Fruit fly (Drosophila melanogaster) whole organism, wandering third instar larva: Measurements from ENCODE around the gene SLC22A.

Source experiments
- Abd-B ChIP-seq: fragments of >200 bp; optimal IDR thresholded peaks from 2 replicates; lab custom pipeline; 2017; ENCODE audit warnings: missing biosample characterization, missing genetic modification characterization
- CG32264 ChIP-seq: fragments of 200-800 bp; sonication (Bioruptor generic); optimal IDR thresholded peaks from 2 replicates; lab custom pipeline; 2016; ENCODE audit warnings: missing biosample characterization, missing genetic modification characterization
- CG9705 ChIP-seq: fragments of 200-800 bp; sonication (Bioruptor generic); optimal IDR thresholded peaks from 2 replicates; lab custom pipeline; 2018; ENCODE audit warnings: missing biosample characterization, mild to moderate bottlenecking, missing genetic modification characterization
- CrebA ChIP-seq: fragments of 200-800 bp; sonication (Bioruptor generic); optimal IDR thresholded peaks from 2 replicates; lab custom pipeline; 2016; ENCODE audit warnings: missing biosample characterization, mild to moderate bottlenecking, missing genetic modification characterization, borderline replicate concordance
- Dif ChIP-seq: fragments of 200-275, 200-300 bp; sonication (Bioruptor generic); optimal IDR thresholded peaks from 2 replicates; lab custom pipeline; 2018; ENCODE audit warnings: missing biosample characterization, missing genetic modification characterization; ENCODE audit not compliant: partially characterized antibody
- GATAd ChIP-seq: sonication (Bioruptor generic); optimal IDR thresholded peaks from 2 replicates; lab custom pipeline; 2016; ENCODE audit warnings: missing biosample characterization, missing genetic modification characterization
- HLH106 ChIP-seq: fragments of 200-800 bp; optimal IDR thresholded peaks from 3 replicates; lab custom pipeline; 2019; ENCODE audit warnings: missing biosample characterization, mild to moderate bottlenecking, missing genetic modification characterization, moderate library complexity
- Hnf4 ChIP-seq: fragments of 200-800 bp; sonication (Bioruptor generic); optimal IDR thresholded peaks from 2 replicates; lab custom pipeline; 2016; ENCODE audit warnings: missing biosample characterization, mild to moderate bottlenecking, missing genetic modification characterization
- Hr78 ChIP-seq: fragments of >200 bp; optimal IDR thresholded peaks from 2 replicates; lab custom pipeline; 2017; ENCODE audit warnings: missing biosample characterization, missing genetic modification characterization
- Hr83 ChIP-seq: fragments of 200-300 bp; sonication (Bioruptor generic); optimal IDR thresholded peaks from 2 replicates; lab custom pipeline; 2016; ENCODE audit warnings: missing biosample characterization, mild to moderate bottlenecking, missing genetic modification characterization, moderate library complexity; ENCODE audit not compliant: poor library complexity, severe bottlenecking
- Jra ChIP-seq: sonication (Bioruptor generic); optimal IDR thresholded peaks from 2 replicates; lab custom pipeline; 2016; ENCODE audit warnings: missing biosample characterization, missing genetic modification characterization
- Mio ChIP-seq: sonication (Bioruptor generic); optimal IDR thresholded peaks from 2 replicates; lab custom pipeline; 2016; ENCODE audit warnings: missing biosample characterization, missing genetic modification characterization
- Myc ChIP-seq: fragments of >200 bp; optimal IDR thresholded peaks from 2 replicates; lab custom pipeline; 2017
- N ChIP-seq: fragments of >200 bp; optimal IDR thresholded peaks from 2 replicates; lab custom pipeline; 2018; ENCODE audit warnings: missing biosample characterization, missing external identifiers, missing genetic modification characterization
- OdsH ChIP-seq: fragments of 200-800 bp; sonication (Bioruptor generic); optimal IDR thresholded peaks from 2 replicates; lab custom pipeline; 2016; ENCODE audit warnings: missing biosample characterization, mild to moderate bottlenecking, missing genetic modification characterization
- Rel ChIP-seq, 2 experiments: fragments of 200-800 bp; sonication (Bioruptor generic) in 1 of 2; optimal IDR thresholded peaks; 2 replicates in 1 of 2; 3 replicates in 1 of 2; lab custom pipeline; 2016 to 2019; ENCODE audit warnings: mild to moderate bottlenecking in 2 of 2, missing biosample characterization in 2 of 2, missing genetic modification characterization in 2 of 2, moderate library complexity in 1 of 2
- Sp1 ChIP-seq: fragments of 200-800 bp; sonication (Bioruptor generic); optimal IDR thresholded peaks from 3 replicates; lab custom pipeline; 2019; ENCODE audit warnings: missing biosample characterization, mild to moderate bottlenecking, missing genetic modification characterization, moderate library complexity
- Vsx2 ChIP-seq: fragments of 200-300, 225-300 bp; sonication (Bioruptor generic); optimal IDR thresholded peaks from 2 replicates; lab custom pipeline; 2018; ENCODE audit warnings: missing biosample characterization, missing genetic modification characterization; ENCODE audit not compliant: partially characterized antibody
- brk ChIP-seq: fragments of 200-800 bp; sonication (Bioruptor generic); optimal IDR thresholded peaks from 2 replicates; lab custom pipeline; 2016; ENCODE audit warnings: missing biosample characterization, mild to moderate bottlenecking, missing genetic modification characterization
- dl ChIP-seq, 2 experiments: fragments of 175-275, 200-275 bp in 1 of 2; fragments of 200-275 bp in 1 of 2; sonication (Bioruptor generic); optimal IDR thresholded peaks; lab custom pipeline; 2018; ENCODE audit warnings: mild to moderate bottlenecking in 2 of 2, missing biosample characterization in 2 of 2, missing genetic modification characterization in 2 of 2, moderate library complexity in 2 of 2; ENCODE audit not compliant: partially characterized antibody in 2 of 2, insufficient read depth in 1 of 2
- ey ChIP-seq: fragments of 200-800 bp; sonication (Bioruptor generic); optimal IDR thresholded peaks from 2 replicates; lab custom pipeline; 2016; ENCODE audit warnings: missing biosample characterization, missing genetic modification characterization
- foxo ChIP-seq, 2 experiments: fragments of 200-800 bp; sonication (Bioruptor generic); optimal IDR thresholded peaks; 2 replicates in 1 of 2; 3 replicates in 1 of 2; lab custom pipeline; 2016 to 2017; ENCODE audit warnings: missing biosample characterization in 2 of 2, missing genetic modification characterization in 2 of 2
- fru ChIP-seq: fragments of 200-800 bp; sonication (Bioruptor generic); optimal IDR thresholded peaks from 3 replicates; lab custom pipeline; 2016; ENCODE audit warnings: missing biosample characterization, mild to moderate bottlenecking, missing genetic modification characterization
- h ChIP-seq: fragments of 200-800 bp; sonication (Bioruptor generic); optimal IDR thresholded peaks from 3 replicates; lab custom pipeline; 2016; ENCODE audit warnings: missing biosample characterization, mild to moderate bottlenecking, missing genetic modification characterization
- jim ChIP-seq: fragments of 175-275, 200-325 bp; sonication (Bioruptor generic); optimal IDR thresholded peaks from 2 replicates; lab custom pipeline; 2016; ENCODE audit warnings: missing biosample characterization, mild to moderate bottlenecking, missing genetic modification characterization
- lola ChIP-seq: fragments of >200 bp; optimal IDR thresholded peaks from 2 replicates; lab custom pipeline; 2017; ENCODE audit warnings: missing biosample characterization, missing genetic modification characterization
- psq ChIP-seq: fragments of 200-800 bp; sonication (Bioruptor generic); optimal IDR thresholded peaks from 3 replicates; lab custom pipeline; 2017; ENCODE audit warnings: missing biosample characterization, mild to moderate bottlenecking, missing genetic modification characterization, moderate library complexity
- rgr ChIP-seq: fragments of 200-800 bp; sonication (Bioruptor generic); optimal IDR thresholded peaks from 3 replicates; lab custom pipeline; 2016; ENCODE audit warnings: missing biosample characterization, mild to moderate bottlenecking, missing genetic modification characterization
- sage ChIP-seq: fragments of 200-800 bp; sonication (Bioruptor generic); optimal IDR thresholded peaks from 2 replicates; lab custom pipeline; 2016; ENCODE audit warnings: missing biosample characterization, mild to moderate bottlenecking, missing genetic modification characterization
- sv ChIP-seq: fragments of 200-800 bp; sonication (Bioruptor generic); optimal IDR thresholded peaks from 3 replicates; lab custom pipeline; 2016; ENCODE audit warnings: missing biosample characterization, missing genetic modification characterization
- tai ChIP-seq: sonication (Bioruptor generic); optimal IDR thresholded peaks from 2 replicates; lab custom pipeline; 2016; ENCODE audit warnings: missing biosample characterization, missing genetic modification characterization

The SLC22A gene

DNA sequence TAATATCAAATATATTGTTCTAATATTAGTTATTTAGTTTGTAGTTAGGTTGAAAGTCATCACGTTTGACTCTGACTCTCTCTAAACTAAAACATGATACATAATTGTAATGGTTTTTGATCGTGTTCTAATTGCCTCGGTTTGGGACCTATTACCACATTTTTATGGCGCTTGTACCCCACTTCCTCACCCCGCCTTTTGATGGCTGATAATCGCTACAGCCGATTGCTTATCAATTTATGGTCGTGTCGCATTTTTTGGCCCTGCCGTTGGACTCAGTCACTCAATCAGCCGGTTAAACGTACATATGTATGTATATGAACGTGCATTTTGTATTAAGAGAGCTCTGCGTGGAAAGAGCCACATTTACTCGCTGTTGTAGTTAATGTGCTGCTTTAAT, 42.3 kb upstream of the SLC22A start:
- TF ChIP-seq Rel (GFP tag; optimal IDR thresholded peaks at IDR 0.05; lab: Kevin White, UChicago) (no peak), Rel (tag; optimal IDR thresholded peaks at IDR 0.05; lab: Kevin White, UChicago) (peak; percentile 21), brk (GFP tag; lab: Kevin White, UChicago) (no peak), sv (GFP tag; lab: Kevin White, UChicago) (no peak), tai (GFP tag; lab: Kevin White, UChicago) (no peak), fru (GFP tag; lab: Kevin White, UChicago) (peak; percentile 7), Vsx2 (GFP tag; lab: Kevin White, UChicago) (peak; percentile 22), CG32264 (GFP tag; lab: Kevin White, UChicago) (no peak), h (peak; percentile 42), Sp1 (peak; percentile 47), N (GFP tag; lab: Kevin White, UChicago) (no peak), CG9705 (GFP tag; lab: Kevin White, UChicago) (no peak), GATAd (GFP tag; lab: Kevin White, UChicago) (no peak), Abd-B (GFP tag; lab: Kevin White, UChicago) (no peak), Hr78 (no peak), ey (GFP tag; lab: Kevin White, UChicago) (peak; percentile 1), Jra (GFP tag; lab: Kevin White, UChicago) (no peak), psq (peak; percentile 2), Hr83 (GFP tag; lab: Kevin White, UChicago) (no peak), OdsH (peak; percentile 30), rgr (GFP tag; lab: Kevin White, UChicago) (peak; percentile 41), Hnf4 (GFP tag; lab: Kevin White, UChicago) (peak; percentile 44), foxo (GFP tag; optimal IDR thresholded peaks at IDR 0.05; lab: Kevin White, UChicago) (peak in 1 of 2 experiments; percentile 16), Myc (lab: Kevin White, UChicago) (no peak), CrebA (peak; percentile 61), HLH106 (tag; lab: Kevin White, UChicago) (peak; percentile 26)

DNA sequence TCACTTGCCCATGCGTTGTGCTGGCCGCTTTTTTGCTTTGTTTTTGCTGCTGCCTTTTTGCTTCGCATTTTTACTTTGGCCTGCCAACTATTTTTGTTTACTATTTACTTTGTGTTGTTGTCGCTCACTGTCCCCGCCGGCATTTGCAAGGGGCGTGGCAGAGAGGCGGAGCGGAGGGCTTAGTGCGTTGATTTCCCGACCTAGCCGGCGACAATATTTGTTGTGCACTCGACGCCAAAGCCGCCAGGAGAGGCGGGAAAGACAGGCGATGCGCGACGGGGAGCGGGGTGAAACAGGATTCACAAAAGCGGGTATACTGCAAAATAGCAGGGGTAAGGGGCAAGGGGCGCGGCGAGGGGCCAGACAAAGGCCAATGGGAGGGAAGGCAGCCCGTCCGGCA, 41.8 kb upstream of the SLC22A start:
- TF ChIP-seq Mio (GFP tag; lab: Kevin White, UChicago) (no peak), Hnf4 (GFP tag; lab: Kevin White, UChicago) (no peak), dl (GFP tag; optimal IDR thresholded peaks at IDR 0.05; lab: Kevin White, UChicago; ENCODE audit: insufficient read depth in 1 of 2, partially characterized antibody in 2 of 2) (no peak), lola (no peak)

DNA sequence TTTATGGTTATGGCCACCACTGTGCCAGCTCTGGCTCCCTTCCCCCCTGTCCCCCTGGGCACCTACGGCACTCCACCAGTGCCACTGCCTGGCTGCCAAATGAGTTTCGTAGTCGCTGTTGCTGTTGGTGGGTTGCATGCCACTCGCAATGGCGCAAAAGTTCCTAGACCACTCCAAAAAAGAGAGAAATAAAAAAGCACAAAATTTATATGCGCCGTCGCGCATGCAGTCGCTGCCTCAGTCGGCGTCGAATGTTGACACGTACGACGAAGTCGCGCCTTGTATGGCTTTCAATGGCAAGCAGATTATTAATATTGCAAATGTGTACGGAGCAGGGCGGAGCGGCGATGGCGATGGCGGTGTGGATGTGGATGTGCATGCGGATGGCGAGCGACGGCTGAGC, 40.8 kb upstream of the SLC22A start:
- TF ChIP-seq Rel (GFP tag; optimal IDR thresholded peaks at IDR 0.05; lab: Kevin White, UChicago) (no peak), Rel (tag; optimal IDR thresholded peaks at IDR 0.05; lab: Kevin White, UChicago) (peak; percentile 75), rgr (GFP tag; lab: Kevin White, UChicago) (peak; percentile 7), sv (GFP tag; lab: Kevin White, UChicago) (no peak)
- TF ChIP-seq, all 38 proteins: peak for 2

DNA sequence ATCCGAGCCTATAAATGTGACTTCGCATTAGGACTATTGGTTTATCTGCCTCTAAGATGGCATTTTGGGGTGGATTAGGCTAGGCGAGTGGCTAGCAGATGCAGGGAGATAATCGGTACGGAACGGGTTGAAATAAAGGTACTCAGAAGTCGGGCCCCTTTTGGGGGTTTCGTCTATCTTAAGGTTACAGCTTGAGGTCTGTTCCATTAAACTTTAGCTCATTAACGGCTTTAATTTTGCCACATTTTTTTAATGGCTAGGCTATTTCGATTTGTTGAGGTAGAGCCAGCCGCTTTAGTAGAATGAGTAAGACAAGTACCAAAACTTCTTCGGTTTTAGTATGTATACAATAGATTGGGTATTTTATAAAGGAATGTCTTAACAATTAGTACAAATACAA, 40.4 kb upstream of the SLC22A start:
- TF ChIP-seq Rel (GFP tag; optimal IDR thresholded peaks at IDR 0.05; lab: Kevin White, UChicago) (no peak), Rel (tag; optimal IDR thresholded peaks at IDR 0.05; lab: Kevin White, UChicago) (no peak), h (no peak), OdsH (no peak), GATAd (GFP tag; lab: Kevin White, UChicago) (no peak), fru (GFP tag; lab: Kevin White, UChicago) (no peak), sv (GFP tag; lab: Kevin White, UChicago) (no peak), Mio (GFP tag; lab: Kevin White, UChicago) (no peak), sage (GFP tag; lab: Kevin White, UChicago) (no peak), HLH106 (tag; lab: Kevin White, UChicago) (no peak), Jra (GFP tag; lab: Kevin White, UChicago) (no peak), foxo (GFP tag; optimal IDR thresholded peaks at IDR 0.05; lab: Kevin White, UChicago) (no peak), Hnf4 (GFP tag; lab: Kevin White, UChicago) (no peak), jim (no peak), Vsx2 (GFP tag; lab: Kevin White, UChicago) (no peak), Dif (GFP tag; lab: Kevin White, UChicago) (no peak), CG32264 (GFP tag; lab: Kevin White, UChicago) (no peak)
